Worm (Caenorhabditis elegans) whole organism, midembryonic: Measurements from ENCODE around the gene mbl-1.
A peak's percentile ranks its signal among the peaks of the same experiment; 100 is the strongest.

ENCODE experiments used
- T22C8.4 ChIP-seq: fragments of 200-800 bp; sonication (Bioruptor generic); IDR thresholded peaks from 2 replicates; pipeline ENCODE4 v1.3.6; 2022; ENCODE audit warnings: missing genetic modification characterization, missing compliant biosample characterization
- cog-1 ChIP-seq: sonication (generic microtip); optimal IDR thresholded peaks from 2 replicates; lab custom pipeline; 2016; ENCODE audit warnings: missing genetic modification characterization, missing compliant biosample characterization
- flt-1 ChIP-seq: fragments of 200-800 bp; sonication (Bioruptor generic); IDR thresholded peaks from 2 replicates; pipeline ENCODE4 v1.3.6; 2022; ENCODE audit warnings: missing genetic modification characterization, missing compliant biosample characterization
- klf-2 ChIP-seq: fragments of 200-800 bp; sonication (Bioruptor generic); conservative IDR thresholded peaks from 2 replicates; pipeline ENCODE4 v1.3.6; 2022; ENCODE audit warnings: missing genetic modification reagents, missing genetic modification characterization, missing compliant biosample characterization
- med-1 ChIP-seq: sonication (generic microtip); optimal IDR thresholded peaks from 2 replicates; lab custom pipeline; 2017; ENCODE audit warnings: missing genetic modification characterization, mild to moderate bottlenecking, missing compliant biosample characterization, antibody characterized with exemption, missing genetic modification reagents; ENCODE audit not compliant: insufficient read depth
- ref-1 ChIP-seq: fragments of 200-800 bp; sonication (Bioruptor generic); conservative IDR thresholded peaks from 2 replicates; pipeline ENCODE4 v1.3.6; 2022; ENCODE audit warnings: missing genetic modification reagents, missing genetic modification characterization, missing compliant biosample characterization
- tab-1 ChIP-seq: fragments of 200-800 bp; sonication (Bioruptor generic); IDR thresholded peaks from 2 replicates; pipeline ENCODE4 v1.3.6; 2022; ENCODE audit warnings: missing genetic modification characterization, missing compliant biosample characterization
- ztf-23 ChIP-seq: fragments of 200-800 bp; sonication (Bioruptor generic); IDR thresholded peaks from 2 replicates; pipeline ENCODE4 v1.3.6; 2022; ENCODE audit warnings: missing genetic modification reagents, missing genetic modification characterization, missing compliant biosample characterization
- ztf-29 ChIP-seq: fragments of 200-800 bp; sonication (Bioruptor generic); IDR thresholded peaks from 2 replicates; pipeline ENCODE4 v1.3.6; 2022; ENCODE audit warnings: missing genetic modification reagents, missing genetic modification characterization, missing compliant biosample characterization

Gene mbl-1

ce11 chrX:16978308-16978707 is at the start of gene mbl-1:
Gene mbl-1 (plus strand): TSS chrX:16978608.
- TF ChIP-seq cog-1 (no peak), ztf-29 (GFP tag; lab: Robert Waterston, UW) (no peak), flt-1 (GFP tag; lab: Robert Waterston, UW) (no peak), klf-2 (GFP tag; lab: Robert Waterston, UW) (no peak), med-1 (GFP tag; lab: Kevin White, UChicago) (no peak), T22C8.4 (GFP tag; lab: Robert Waterston, UW) (no peak), tab-1 (GFP tag; lab: Robert Waterston, UW) (no peak), ztf-23 (GFP tag; lab: Robert Waterston, UW) (no peak), ref-1 (GFP tag; lab: Robert Waterston, UW) (no peak)

- no peak for TF ChIP-seq klf-2 (GFP tag; lab: Robert Waterston, UW)
- TF ChIP-seq T22C8.4 (GFP tag; lab: Robert Waterston, UW), result 0 out of 2 replicates have a peak, but pooled peaks have one; percentile 31
- peak; percentile 67 for TF ChIP-seq ztf-29 (GFP tag; lab: Robert Waterston, UW)
- TF ChIP-seq flt-1 (GFP tag; lab: Robert Waterston, UW), result peak; percentile 53
- TF ChIP-seq tab-1 (GFP tag; lab: Robert Waterston, UW), result peak; percentile 76
- TF ChIP-seq cog-1, result peak; percentile 98
- no peak for TF ChIP-seq med-1 (GFP tag; lab: Kevin White, UChicago)
- TF ChIP-seq ztf-23 (GFP tag; lab: Robert Waterston, UW), result peak; percentile 66
- TF ChIP-seq ref-1 (GFP tag; lab: Robert Waterston, UW), result 0 out of 2 replicates have a peak, but pooled peaks have one; percentile 3
These were observed 48.7 kb upstream of the mbl-1 start for ce11 chrX:16929560-16930332.

ce11 chrX:16930333-16930621 is 48.1 kb upstream of the mbl-1 start:
- no peak for TF ChIP-seq cog-1
- 0 out of 2 replicates have a peak, but pooled peaks have one; percentile 1 for TF ChIP-seq T22C8.4 (GFP tag; lab: Robert Waterston, UW)

- TF ChIP-seq med-1 (GFP tag; lab: Kevin White, UChicago), result no peak
- TF ChIP-seq T22C8.4 (GFP tag; lab: Robert Waterston, UW), result 0 out of 2 replicates have a peak, but pooled peaks have one; percentile 10
- TF ChIP-seq flt-1 (GFP tag; lab: Robert Waterston, UW), result peak; percentile 54; the same call in 1 of the 2 replicates
These were observed 47.7 kb upstream of the mbl-1 start for ce11 chrX:16930663-16931097.

ce11 chrX:16931255-16932023 is 47.0 kb upstream of the mbl-1 start:
- TF ChIP-seq flt-1 (GFP tag; lab: Robert Waterston, UW) (peak; percentile 67), med-1 (GFP tag; lab: Kevin White, UChicago) (no peak), ref-1 (GFP tag; lab: Robert Waterston, UW) (0 out of 2 replicates have a peak, but pooled peaks have one; percentile 26)

ce11 chrX:16932339-16932738 is 46.1 kb upstream of the mbl-1 start:
- TF ChIP-seq flt-1 (GFP tag; lab: Robert Waterston, UW) (peak; percentile 75), klf-2 (GFP tag; lab: Robert Waterston, UW) (0 out of 2 replicates have a peak, but pooled peaks have one; percentile 58), ztf-23 (GFP tag; lab: Robert Waterston, UW) (peak; percentile 73)

ce11 chrX:16937925-16938324 is 40.5 kb upstream of the mbl-1 start:
- TF ChIP-seq ztf-29 (GFP tag; lab: Robert Waterston, UW) (peak; percentile 45; the same call in 1 of the 2 replicates), flt-1 (GFP tag; lab: Robert Waterston, UW) (peak; percentile 68), T22C8.4 (GFP tag; lab: Robert Waterston, UW) (0 out of 2 replicates have a peak, but pooled peaks have one; percentile 21)

- TF ChIP-seq klf-2 (GFP tag; lab: Robert Waterston, UW) (no peak), med-1 (GFP tag; lab: Kevin White, UChicago) (no peak)
These were observed 36.1 kb upstream of the mbl-1 start for ce11 chrX:16942316-16942715.

- TF ChIP-seq flt-1 (GFP tag; lab: Robert Waterston, UW) (peak; percentile 63), tab-1 (GFP tag; lab: Robert Waterston, UW) (peak; percentile 48; the same call in 1 of the 2 replicates), ref-1 (GFP tag; lab: Robert Waterston, UW) (peak; percentile 16; the same call in 1 of the 2 replicates), klf-2 (GFP tag; lab: Robert Waterston, UW) (0 out of 2 replicates have a peak, but pooled peaks have one; percentile 28), cog-1 (no peak), T22C8.4 (GFP tag; lab: Robert Waterston, UW) (no peak), ztf-29 (GFP tag; lab: Robert Waterston, UW) (no peak), ztf-23 (GFP tag; lab: Robert Waterston, UW) (peak; percentile 58; the same call in 1 of the 2 replicates), med-1 (GFP tag; lab: Kevin White, UChicago) (no peak)
These were observed 34.2 kb upstream of the mbl-1 start for ce11 chrX:16943934-16944914.
